Fruit fly (Drosophila melanogaster): ENCODE data around the gene CG4849.

The CG4849 gene

DNA sequence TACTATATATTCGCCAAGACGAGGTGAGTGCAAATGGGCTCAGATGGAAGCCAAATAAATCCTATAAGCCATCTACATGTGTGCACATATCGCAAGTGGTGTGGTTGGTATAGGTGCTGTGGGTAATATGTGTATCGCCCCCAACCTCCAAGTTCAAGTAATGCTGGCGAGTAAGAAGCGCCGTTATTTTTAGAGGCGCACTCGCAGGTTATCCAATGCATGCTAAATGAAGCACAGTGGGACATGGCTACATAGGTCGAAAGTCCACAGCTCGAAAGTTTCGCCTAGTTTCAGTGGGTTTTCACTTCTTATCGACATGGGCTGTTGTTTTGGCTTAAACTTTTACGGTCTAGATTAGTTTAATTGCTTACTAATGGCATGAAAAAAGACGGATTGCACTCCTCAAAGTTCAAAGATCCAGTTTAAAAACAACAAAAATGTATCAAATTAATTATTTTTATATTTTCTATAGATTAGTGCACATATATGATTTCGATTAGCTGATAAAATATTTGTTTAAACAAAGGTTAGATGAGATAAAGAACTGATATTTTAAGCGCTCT, 37.2 kb upstream of the CG4849 start:
- TF ChIP-seq mld (GFP tag; IDR thresholded peaks at IDR 0.05; ENCODE audit: partially characterized antibody), result no peak
- peak; percentile 22 for TF ChIP-seq CoRest (tag; optimal IDR thresholded peaks at IDR 0.05)
- peak; percentile 41 for TF ChIP-seq grau (tag; optimal IDR thresholded peaks at IDR 0.05)
- TF ChIP-seq NC2β (GFP tag; optimal IDR thresholded peaks at IDR 0.05), result no peak
- TF ChIP-seq exex (tag; optimal IDR thresholded peaks at IDR 0.05), result peak; percentile 24
- TF ChIP-seq CG17802 (tag; optimal IDR thresholded peaks at IDR 0.05), result no peak
- TF ChIP-seq Fer2 (tag; optimal IDR thresholded peaks at IDR 0.05), result no peak
- TF ChIP-seq pfk (GFP tag; optimal IDR thresholded peaks at IDR 0.05), result no peak
- no peak for TF ChIP-seq MESR4 (GFP tag; optimal IDR thresholded peaks at IDR 0.05)
- TF ChIP-seq Med (GFP tag), result peak; percentile 72
- TF ChIP-seq Drgx (GFP tag; IDR thresholded peaks at IDR 0.05), result 0 out of 2 replicates have a peak, but pooled peaks have one; percentile 6
- peak; percentile 71 for TF ChIP-seq sens (GFP tag)
- no peak for TF ChIP-seq H2.0 (GFP tag; IDR thresholded peaks at IDR 0.05)
- no peak for TF ChIP-seq sob (GFP tag; IDR thresholded peaks at IDR 0.05)
- no peak for TF ChIP-seq CG4707 (GFP tag; optimal IDR thresholded peaks at IDR 0.05)
- no peak for TF ChIP-seq Ptx1 (GFP tag; IDR thresholded peaks at IDR 0.05)
- no peak for TF ChIP-seq CG18011 (GFP tag; optimal IDR thresholded peaks at IDR 0.05)
- TF ChIP-seq nmo (GFP tag; optimal IDR thresholded peaks at IDR 0.05), result peak; percentile 6
- TF ChIP-seq CG14667 (GFP tag; IDR thresholded peaks at IDR 0.05), result no peak
- no peak for TF ChIP-seq pzg (GFP tag; optimal IDR thresholded peaks at IDR 0.05)
- TF ChIP-seq mam (GFP tag; optimal IDR thresholded peaks at IDR 0.05), result no peak
- TF ChIP-seq Oli (tag; optimal IDR thresholded peaks at IDR 0.05), result no peak
- no peak for TF ChIP-seq wdn (GFP tag; IDR thresholded peaks at IDR 0.05)
- no peak for TF ChIP-seq sens-2 (GFP tag; IDR thresholded peaks at IDR 0.05)
- 0 out of 3 replicates have a peak, but pooled peaks have one; percentile 34 for TF ChIP-seq CG17361 (GFP tag; IDR thresholded peaks at IDR 0.05)
- TF ChIP-seq dysf (GFP tag; IDR thresholded peaks at IDR 0.05), result 0 out of 3 replicates have a peak, but pooled peaks have one; percentile 14
- no peak for TF ChIP-seq fd102C (GFP tag; optimal IDR thresholded peaks at IDR 0.05)
- no peak for TF ChIP-seq her (GFP tag; optimal IDR thresholded peaks at IDR 0.05)
- TF ChIP-seq Ets65A (GFP tag), result peak; percentile 64
- TF ChIP-seq bbx (GFP tag; IDR thresholded peaks at IDR 0.05; ENCODE audit: partially characterized antibody), result no peak
- peak; percentile 17 for TF ChIP-seq CG9437 (GFP tag; optimal IDR thresholded peaks at IDR 0.05)
- no peak for TF ChIP-seq Pdp1 (GFP tag; optimal IDR thresholded peaks at IDR 0.05)
- TF ChIP-seq MBD-R2 (GFP tag; IDR thresholded peaks at IDR 0.05), result no peak

DNA sequence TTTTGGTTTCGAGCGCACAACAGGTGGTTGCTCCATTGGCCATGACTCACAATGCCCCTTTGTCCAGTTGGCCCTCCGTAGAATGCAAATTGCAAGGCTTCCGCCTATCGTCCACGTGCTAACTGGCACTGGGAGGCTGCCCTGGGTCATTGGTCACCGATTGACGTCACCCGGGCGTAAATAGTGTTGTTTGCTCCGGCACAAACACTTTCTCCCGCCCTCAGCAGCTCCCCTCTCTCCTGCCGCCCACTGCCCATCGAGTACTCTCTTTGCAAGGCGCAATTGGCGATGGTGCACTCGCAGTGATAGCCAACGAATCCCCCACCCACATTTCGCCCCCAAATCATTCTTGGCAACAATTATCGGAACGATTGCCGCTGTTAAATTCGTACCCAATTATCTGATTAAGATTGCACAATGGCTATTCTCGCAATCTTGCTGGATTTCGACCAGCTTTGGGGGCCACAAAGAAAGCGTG, 36.4 kb upstream of the CG4849 start:
- TF ChIP-seq CG14860 (GFP tag; IDR thresholded peaks at IDR 0.05; ENCODE audit: partially characterized antibody), result 0 out of 3 replicates have a peak, but pooled peaks have one; percentile 13
- TF ChIP-seq Med (GFP tag), result peak; percentile 45
- 0 out of 3 replicates have a peak, but pooled peaks have one; percentile 44 for TF ChIP-seq zfh1 (GFP tag; IDR thresholded peaks at IDR 0.05)
- TF ChIP-seq crol (GFP tag; IDR thresholded peaks at IDR 0.05), result peak; percentile 53; the same call in 1 of the 2 replicates
- TF ChIP-seq CG4424 (GFP tag; optimal IDR thresholded peaks at IDR 0.05), result no peak
- TF ChIP-seq kah (GFP tag; optimal IDR thresholded peaks at IDR 0.05), result peak; percentile 79
- no peak for TF ChIP-seq Camta (GFP tag; optimal IDR thresholded peaks at IDR 0.05)
- 0 out of 2 replicates have a peak, but pooled peaks have one; percentile 14 for TF ChIP-seq Rfx (GFP tag; IDR thresholded peaks at IDR 0.05)
- no peak for TF ChIP-seq CG6813 (GFP tag; optimal IDR thresholded peaks at IDR 0.05)
- peak; percentile 2 for TF ChIP-seq nom (GFP tag; optimal IDR thresholded peaks at IDR 0.05)
- TF ChIP-seq jumu (GFP tag; optimal IDR thresholded peaks at IDR 0.05), result no peak
- TF ChIP-seq Ets65A (GFP tag), result peak; percentile 70
- peak; percentile 62 for TF ChIP-seq exex (tag; optimal IDR thresholded peaks at IDR 0.05)
- 0 out of 2 replicates have a peak, but pooled peaks have one; percentile 7 for TF ChIP-seq slbo (GFP tag; IDR thresholded peaks at IDR 0.05)
- peak; percentile 27 for TF ChIP-seq sug (tag; optimal IDR thresholded peaks at IDR 0.05)
- TF ChIP-seq wdn (GFP tag; IDR thresholded peaks at IDR 0.05), result 0 out of 2 replicates have a peak, but pooled peaks have one; percentile 17
- 0 out of 2 replicates have a peak, but pooled peaks have one; percentile 38 for TF ChIP-seq gsb (GFP tag; IDR thresholded peaks at IDR 0.05)
- TF ChIP-seq Dref (GFP tag; IDR thresholded peaks at IDR 0.05), result 0 out of 2 replicates have a peak, but pooled peaks have one; percentile 24
- TF ChIP-seq CG7556 (GFP tag; optimal IDR thresholded peaks at IDR 0.05), result no peak
- no peak for TF ChIP-seq CG18599 (GFP tag; optimal IDR thresholded peaks at IDR 0.05)
